Fruit fly (Drosophila melanogaster) whole organism, pupa: Measurements from ENCODE around the gene CG42704.

Experiments used
- CG10348 ChIP-seq: fragments of 200-800 bp; sonication (Bioruptor generic); IDR thresholded peaks from 2 replicates; pipeline ENCODE4 v1.3.6; 2022; ENCODE audit warnings: missing biosample characterization, missing genetic modification characterization
- CG12605 ChIP-seq: fragments of 200-800 bp; sonication (Bioruptor generic); IDR thresholded peaks from 2 replicates; pipeline ENCODE4 v1.3.6; 2022; ENCODE audit warnings: missing biosample characterization, missing genetic modification characterization
- CG13204 ChIP-seq: fragments of 200-800 bp; sonication (Bioruptor generic); optimal IDR thresholded peaks from 2 replicates; lab custom pipeline; 2018; ENCODE audit warnings: missing biosample characterization, mild to moderate bottlenecking, missing genetic modification characterization, moderate library complexity
- CG14655 ChIP-seq: fragments of 200-800 bp; sonication (Bioruptor generic); optimal IDR thresholded peaks from 3 replicates; lab custom pipeline; 2017; ENCODE audit warnings: mild to moderate bottlenecking, missing biosample characterization, missing genetic modification reagents, missing genetic modification characterization
- CG15710 ChIP-seq: fragments of 200-800 bp; sonication (Bioruptor generic); optimal IDR thresholded peaks from 2 replicates; lab custom pipeline; 2018; ENCODE audit warnings: missing biosample characterization, mild to moderate bottlenecking, missing genetic modification characterization, moderate library complexity
- CG17806 ChIP-seq: fragments of 200-800 bp; sonication (Bioruptor generic); optimal IDR thresholded peaks from 2 replicates; lab custom pipeline; 2018; ENCODE audit warnings: missing biosample characterization, mild to moderate bottlenecking, missing genetic modification characterization, moderate library complexity
- CG32121 ChIP-seq: fragments of 200-800 bp; sonication (Bioruptor generic); IDR thresholded peaks from 2 replicates; pipeline ENCODE4 v1.3.6; 2022; ENCODE audit warnings: missing biosample characterization, missing genetic modification characterization
- CG34367 ChIP-seq: fragments of 200-800 bp; sonication (Bioruptor generic); optimal IDR thresholded peaks from 2 replicates; lab custom pipeline; 2018; ENCODE audit warnings: missing biosample characterization, mild to moderate bottlenecking, missing genetic modification characterization
- CG4496 ChIP-seq: fragments of 200-800 bp; sonication (Bioruptor generic); IDR thresholded peaks from 3 replicates; pipeline ENCODE4 v1.3.6; 2022; ENCODE audit warnings: missing biosample characterization, missing genetic modification characterization
- CG8159 ChIP-seq: fragments of 200-800 bp; sonication (Bioruptor generic); optimal IDR thresholded peaks from 3 replicates; lab custom pipeline; 2018; ENCODE audit warnings: missing biosample characterization, mild to moderate bottlenecking, missing genetic modification characterization, moderate library complexity
- CG8301 ChIP-seq: fragments of 200-800 bp; sonication (Bioruptor generic); optimal IDR thresholded peaks from 2 replicates; lab custom pipeline; 2018; ENCODE audit warnings: missing biosample characterization, mild to moderate bottlenecking, missing genetic modification characterization
- CG9948 ChIP-seq: fragments of 200-800 bp; sonication (Bioruptor generic); optimal IDR thresholded peaks from 2 replicates; lab custom pipeline; 2018; ENCODE audit warnings: missing biosample characterization, mild to moderate bottlenecking, missing genetic modification characterization, moderate library complexity
- D1 ChIP-seq: fragments of 200-800 bp; sonication (Bioruptor generic); optimal IDR thresholded peaks from 2 replicates; lab custom pipeline; 2018; ENCODE audit warnings: missing biosample characterization, mild to moderate bottlenecking, missing genetic modification characterization, moderate library complexity
- EcR ChIP-seq: fragments of 200-800 bp; sonication (Bioruptor generic); optimal IDR thresholded peaks from 3 replicates; lab custom pipeline; 2019; ENCODE audit warnings: missing biosample characterization, missing genetic modification characterization, mild to moderate bottlenecking, moderate library complexity, missing genetic modification reagents
- Ets98B ChIP-seq: fragments of 200-800 bp; sonication (Bioruptor generic); IDR thresholded peaks from 2 replicates; pipeline ENCODE4 v1.3.6; 2022; ENCODE audit warnings: missing biosample characterization, missing genetic modification characterization
- Pif1A ChIP-seq: fragments of 200-800 bp; sonication (Bioruptor generic); optimal IDR thresholded peaks from 3 replicates; lab custom pipeline; 2016; ENCODE audit warnings: missing biosample characterization, missing genetic modification characterization
- Pif1B ChIP-seq: fragments of 200-800 bp; sonication (Bioruptor generic); optimal IDR thresholded peaks from 3 replicates; lab custom pipeline; 2016; ENCODE audit warnings: missing biosample characterization, missing genetic modification characterization
- fd96Ca ChIP-seq: fragments of 200-800 bp; sonication (Bioruptor generic); IDR thresholded peaks from 3 replicates; pipeline ENCODE4 v1.3.6; 2022; ENCODE audit warnings: missing biosample characterization, missing genetic modification characterization
- gl ChIP-seq: fragments of 200-800 bp; sonication (Bioruptor generic); optimal IDR thresholded peaks from 2 replicates; lab custom pipeline; 2018; ENCODE audit warnings: missing biosample characterization, mild to moderate bottlenecking, missing genetic modification characterization
- rn ChIP-seq: fragments of 200-800 bp; sonication (Bioruptor generic); IDR thresholded peaks from 2 replicates; pipeline ENCODE4 v1.3.6; 2022; ENCODE audit warnings: missing biosample characterization, missing genetic modification characterization

CG42704 gene

dm6 chrX:7417875-7418274 is 5.4 kb downstream of the CG42704 start:
- TF ChIP-seq CG8159 (tag; lab: Kevin White, UChicago) (no peak), CG10348 (GFP tag; lab: Robert Waterston, UW) (no peak), Pif1B (GFP tag; lab: Kevin White, UChicago) (no peak), gl (tag; lab: Kevin White, UChicago) (no peak), CG34367 (tag; lab: Kevin White, UChicago) (no peak), Ets98B (GFP tag; lab: Robert Waterston, UW) (no peak), CG32121 (no peak), fd96Ca (GFP tag; lab: Robert Waterston, UW) (no peak), Pif1A (GFP tag; lab: Kevin White, UChicago) (no peak), CG12605 (GFP tag; lab: Robert Waterston, UW) (no peak), CG17806 (tag; lab: Kevin White, UChicago) (no peak), CG9948 (no peak), CG8301 (no peak), rn (GFP tag; lab: Robert Waterston, UW) (no peak)

DNA sequence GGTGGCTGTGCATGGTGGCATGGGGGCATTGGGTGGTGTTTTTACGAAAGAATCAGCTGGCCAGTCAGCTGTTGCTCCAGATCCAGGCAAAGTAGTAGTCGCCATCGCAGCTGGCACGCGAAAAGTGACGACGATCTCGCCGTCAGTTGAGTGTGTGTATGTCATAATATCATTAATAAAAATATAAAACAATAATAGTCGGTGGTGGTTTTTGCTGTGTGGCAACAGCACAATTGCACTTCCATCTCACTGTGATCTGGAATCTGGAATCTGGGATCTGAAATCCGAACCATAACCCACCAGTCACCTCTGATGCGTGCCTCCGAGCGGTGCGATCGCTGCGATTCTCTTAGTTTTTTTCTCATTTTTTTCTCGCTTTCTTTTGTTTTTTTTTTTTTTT is 5.8 kb downstream of the CG42704 start, which contains the start of gene rumpel:
Gene rumpel, plus strand, starts transcription at position 301 of the 400 bp plus-strand sequence.
- TF ChIP-seq CG17806 (tag; lab: Kevin White, UChicago), result no peak
- no peak for TF ChIP-seq CG8159 (tag; lab: Kevin White, UChicago)
- no peak for TF ChIP-seq EcR (GFP tag; lab: Kevin White, UChicago)
- TF ChIP-seq gl (tag; lab: Kevin White, UChicago), result no peak
- no peak for TF ChIP-seq D1 (tag; lab: Kevin White, UChicago)
- no peak for TF ChIP-seq Ets98B (GFP tag; lab: Robert Waterston, UW)
- TF ChIP-seq fd96Ca (GFP tag; lab: Robert Waterston, UW), result no peak
- TF ChIP-seq CG34367 (tag; lab: Kevin White, UChicago), result no peak
- TF ChIP-seq CG10348 (GFP tag; lab: Robert Waterston, UW), result no peak
- no peak for TF ChIP-seq Pif1A (GFP tag; lab: Kevin White, UChicago)
- TF ChIP-seq CG15710 (tag; lab: Kevin White, UChicago), result no peak

DNA sequence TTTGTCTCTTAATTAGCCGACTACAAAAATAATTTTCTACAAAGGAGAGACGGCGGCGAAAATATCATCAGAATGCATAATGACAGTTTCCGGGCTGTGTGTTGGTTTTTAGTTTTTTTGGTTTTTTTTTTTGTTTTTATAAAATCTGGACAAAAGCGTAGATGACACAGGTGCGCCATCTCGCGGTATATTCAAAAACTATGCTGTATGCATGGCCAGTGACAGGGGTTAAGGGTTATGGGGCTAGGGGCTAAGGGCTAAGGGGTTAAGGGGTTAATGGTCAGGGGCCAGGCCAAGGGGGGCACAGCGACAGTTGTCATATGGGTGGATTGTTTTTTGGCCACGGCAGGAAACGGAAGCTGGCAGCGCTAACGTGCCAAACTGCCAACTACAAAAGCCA is 10.1 kb downstream of the CG42704 start:
- TF ChIP-seq CG15710 (tag; lab: Kevin White, UChicago) (no peak), CG13204 (GFP tag; lab: Kevin White, UChicago) (no peak)

DNA sequence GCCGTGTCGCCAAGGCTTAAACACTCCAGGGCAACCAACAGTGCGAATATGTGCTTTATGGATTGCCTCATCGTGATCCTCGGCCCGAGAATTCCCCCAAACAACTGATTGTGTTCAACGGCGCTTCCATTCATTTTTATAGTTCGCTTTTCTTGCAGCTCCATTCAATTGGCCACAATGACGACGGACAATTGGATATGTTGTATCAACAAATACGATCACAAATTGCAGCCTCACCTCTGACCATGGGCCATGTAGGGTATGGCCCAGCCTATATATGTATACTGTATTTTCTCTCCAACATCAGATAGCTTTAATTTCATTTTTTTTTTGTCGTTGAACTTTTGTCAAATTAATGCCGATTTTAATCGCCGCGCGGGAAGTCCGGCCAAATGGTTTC is 12.3 kb downstream of the CG42704 start, which contains the start of gene CG15036:
Gene CG15036, minus strand, starts transcription at position 101 of the 400 bp plus-strand sequence.
- no peak for TF ChIP-seq rn (GFP tag; lab: Robert Waterston, UW)

DNA sequence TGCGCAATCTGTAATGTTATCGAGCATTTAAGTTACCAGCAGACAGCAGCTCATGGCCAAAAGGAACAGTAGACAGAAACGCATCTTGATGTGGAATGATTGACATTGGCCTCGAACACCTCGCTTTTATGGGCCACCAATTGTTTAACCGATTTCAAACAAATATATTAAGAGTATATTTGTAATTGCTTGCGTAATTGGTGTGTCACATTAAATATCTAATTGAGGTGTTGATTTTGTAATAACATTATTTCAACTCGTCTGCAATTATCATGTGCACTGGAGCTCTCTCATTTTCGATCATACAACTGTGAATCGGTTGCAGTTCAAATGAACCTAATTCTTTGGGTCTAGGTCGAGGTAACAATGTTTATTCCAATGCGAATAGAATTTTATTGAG is 13.2 kb downstream of the CG42704 start, which contains the start of gene CG32726:
Gene CG32726, minus strand, starts transcription at position 101 of the 400 bp plus-strand sequence.
- TF ChIP-seq fd96Ca (GFP tag; lab: Robert Waterston, UW) (no peak), CG10348 (GFP tag; lab: Robert Waterston, UW) (no peak), CG8301 (no peak), CG15710 (tag; lab: Kevin White, UChicago) (no peak), D1 (tag; lab: Kevin White, UChicago) (no peak), gl (tag; lab: Kevin White, UChicago) (no peak), CG9948 (no peak), CG34367 (tag; lab: Kevin White, UChicago) (no peak), CG13204 (GFP tag; lab: Kevin White, UChicago) (no peak)

DNA sequence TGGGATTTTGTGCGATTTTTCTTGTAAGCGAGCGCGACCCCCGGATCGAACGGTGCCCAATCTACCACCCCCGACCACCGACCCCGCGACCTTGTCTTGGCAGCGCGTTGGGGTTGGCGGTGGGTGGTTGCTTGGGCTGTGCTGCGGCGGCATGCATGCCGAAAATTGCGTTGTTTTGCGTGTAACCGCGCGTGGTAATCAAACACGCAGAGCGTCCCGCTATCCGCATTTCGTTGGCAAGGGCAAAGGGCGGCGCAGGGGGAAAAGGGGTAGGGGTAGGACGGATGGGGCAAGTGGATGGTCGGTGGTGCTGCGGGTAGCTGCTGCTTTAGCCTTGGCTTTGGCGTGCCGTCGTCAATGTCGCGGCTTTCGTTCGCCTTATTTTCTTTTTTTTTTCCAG is 19.9 kb downstream of the CG42704 start:
- no peak for TF ChIP-seq CG4496 (GFP tag; lab: Robert Waterston, UW)
- TF ChIP-seq rn (GFP tag; lab: Robert Waterston, UW), result no peak
- no peak for TF ChIP-seq Ets98B (GFP tag; lab: Robert Waterston, UW)
- no peak for TF ChIP-seq CG14655

- no peak for TF ChIP-seq CG12605 (GFP tag; lab: Robert Waterston, UW)
- no peak for TF ChIP-seq CG32121
- no peak for TF ChIP-seq fd96Ca (GFP tag; lab: Robert Waterston, UW)
- no peak for TF ChIP-seq Pif1A (GFP tag; lab: Kevin White, UChicago)
Measured at dm6 chrX:7445023-7445422, 32.6 kb downstream of the CG42704 start.

DNA sequence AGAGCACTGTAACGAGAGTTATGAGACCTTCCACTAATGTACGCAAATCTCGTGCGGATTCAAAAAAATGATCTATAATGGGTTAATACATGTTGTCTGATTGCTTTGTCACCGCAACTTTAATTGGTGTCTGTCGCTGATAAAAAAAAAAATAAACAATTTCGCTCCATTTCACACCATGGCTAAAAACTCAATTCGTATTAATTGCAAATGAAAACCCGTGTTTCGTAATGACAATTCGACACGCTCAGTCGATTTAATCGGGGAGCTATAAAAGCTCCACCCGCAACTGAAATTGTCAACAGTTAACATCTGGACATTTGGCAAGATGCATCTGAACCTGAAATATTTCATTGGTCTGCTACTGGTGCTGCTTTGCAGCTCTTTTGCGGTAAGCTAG is 39.4 kb downstream of the CG42704 start, which contains the start of gene CG11368:
Gene CG11368, plus strand, starts transcription at position 301 of the 400 bp plus-strand sequence.
- TF ChIP-seq CG8301 (no peak), CG17806 (tag; lab: Kevin White, UChicago) (no peak), Pif1B (GFP tag; lab: Kevin White, UChicago) (no peak), Pif1A (GFP tag; lab: Kevin White, UChicago) (no peak), CG12605 (GFP tag; lab: Robert Waterston, UW) (no peak), CG15710 (tag; lab: Kevin White, UChicago) (no peak), EcR (GFP tag; lab: Kevin White, UChicago) (no peak), CG4496 (GFP tag; lab: Robert Waterston, UW) (no peak), rn (GFP tag; lab: Robert Waterston, UW) (no peak), CG32121 (no peak), CG34367 (tag; lab: Kevin White, UChicago) (no peak)
- TF ChIP-seq, all 21 proteins: peak for 0
